Worm (Caenorhabditis elegans): ENCODE measurements around the gene cnc-11.

DNA sequence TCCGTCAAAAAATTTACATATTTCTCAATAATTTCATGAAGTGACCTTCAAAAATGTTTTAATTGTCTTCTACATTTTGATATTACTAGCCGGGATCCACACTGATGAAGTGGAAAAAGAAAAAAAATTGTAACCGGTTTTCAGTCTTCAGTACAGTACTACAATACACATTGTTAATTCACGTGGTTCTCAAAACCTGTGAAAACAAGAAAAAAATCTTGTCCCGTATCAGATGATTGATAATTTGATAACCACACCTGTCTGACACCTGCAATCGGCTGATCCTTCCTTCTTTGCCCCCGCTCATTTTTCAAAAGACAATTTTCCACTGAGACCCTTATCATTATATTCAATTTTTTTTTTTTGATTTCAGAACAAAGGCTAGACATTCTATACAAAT is 3.3 kb upstream of the cnc-11 start, which contains the start of gene R09B5.11:
- TF ChIP-seq snpc-4 (GFP tag; optimal IDR thresholded peaks at IDR 0.05) (no peak), snpc-4 (tag; optimal IDR thresholded peaks at IDR 0.05) (no peak), ztf-25 (GFP tag; IDR thresholded peaks at IDR 0.05) (no peak)
